Fruit fly (Drosophila melanogaster) Kc167 (cell line): ENCODE results near the gene CG10959.

ENCODE experiments used
- h ChIP-seq: fragments of >200 bp; optimal IDR thresholded peaks from 3 replicates; lab custom pipeline; 2018; ENCODE audit warnings: missing external identifiers
- psq ChIP-seq: fragments of >200 bp; optimal IDR thresholded peaks from 2 replicates; lab custom pipeline; 2017; ENCODE audit warnings: missing external identifiers
- ttk ChIP-seq: sonication (Bioruptor generic); optimal IDR thresholded peaks from 2 replicates; lab custom pipeline; 2017; ENCODE audit warnings: missing external identifiers

- TF ChIP-seq h: no peak
- no peak for TF ChIP-seq ttk (lab: Kevin White, UChicago)
- no peak for TF ChIP-seq psq (lab: Kevin White, UChicago)
Observed at dm6 chrX:8196157-8196526, 47.6 kb downstream of the CG10959 start.
